Worm (Caenorhabditis elegans) whole organism, L1 larva: ENCODE results near the gene ippk-1.

Experiments
- C04F5.9 ChIP-seq: sonication (generic microtip); optimal IDR thresholded peaks from 2 replicates; lab custom pipeline; 2016; ENCODE audit warnings: missing genetic modification characterization, missing compliant biosample characterization
- F16B12.6 ChIP-seq: fragments of 150-350 bp; optimal IDR thresholded peaks from 2 replicates; lab custom pipeline; 2014; ENCODE audit warnings: missing biosample characterization, missing genetic modification characterization
- alr-1 ChIP-seq: fragments of 200-800 bp; sonication (Bioruptor generic); optimal IDR thresholded peaks from 2 replicates; lab custom pipeline; 2018; ENCODE audit warnings: borderline replicate concordance, mild to moderate bottlenecking, missing genetic modification characterization, missing compliant biosample characterization
- ama-1 ChIP-seq: fragments of 150-350 bp; optimal IDR thresholded peaks from 2 replicates; lab custom pipeline; 2014
- blmp-1 ChIP-seq: fragments of 150-350 bp; optimal IDR thresholded peaks from 2 replicates; lab custom pipeline; 2014; ENCODE audit warnings: missing biosample characterization, missing genetic modification characterization
- ceh-88 ChIP-seq: fragments of 200-800 bp; sonication (Bioruptor generic); IDR thresholded peaks from 2 replicates; pipeline ENCODE4 v1.3.6; 2022; ENCODE audit warnings: missing genetic modification characterization, missing compliant biosample characterization
- ceh-90 ChIP-seq: sonication (generic microtip); optimal IDR thresholded peaks from 2 replicates; lab custom pipeline; 2016; ENCODE audit warnings: missing genetic modification characterization, missing compliant biosample characterization
- ces-1 ChIP-seq: fragments of 150-350 bp; optimal IDR thresholded peaks from 2 replicates; lab custom pipeline; 2014; ENCODE audit warnings: missing biosample characterization, missing genetic modification reagents, missing genetic modification characterization
- dpl-1 ChIP-seq, 3 experiments: fragments of 150-350 bp in 2 of 3; sonication (generic microtip) in 1 of 3; optimal IDR thresholded peaks; 2 replicates each; lab custom pipeline; 2014 to 2017; ENCODE audit warnings: missing biosample characterization in 3 of 3, missing genetic modification characterization in 3 of 3, missing genetic modification reagents in 3 of 3
- dsc-1 ChIP-seq: sonication (generic microtip); optimal IDR thresholded peaks from 2 replicates; lab custom pipeline; 2016; ENCODE audit warnings: mild to moderate bottlenecking, missing genetic modification characterization, missing compliant biosample characterization
- efl-1 ChIP-seq, 4 experiments: fragments of 150-350 bp; optimal IDR thresholded peaks in 3 of 4; peaks in 1 of 4; 1 replicate in 1 of 4; 2 replicates in 3 of 4; lab custom pipeline; 2014; ENCODE audit warnings: missing biosample characterization in 2 of 4, missing genetic modification characterization in 2 of 4, missing genetic modification reagents in 2 of 4
- efl-3 ChIP-seq: fragments of 200-800 bp; sonication (Bioruptor generic); optimal IDR thresholded peaks from 2 replicates; lab custom pipeline; 2018; ENCODE audit warnings: mild to moderate bottlenecking, missing genetic modification characterization, missing compliant biosample characterization
- grh-1 ChIP-seq: fragments of 200-800 bp; sonication (Bioruptor generic); IDR thresholded peaks from 2 replicates; pipeline ENCODE4 v1.3.6; 2022; ENCODE audit warnings: missing genetic modification reagents, missing genetic modification characterization, missing compliant biosample characterization
- hpl-2 ChIP-seq: fragments of 150-350 bp; optimal IDR thresholded peaks from 2 replicates; lab custom pipeline; 2014; ENCODE audit warnings: missing biosample characterization, missing genetic modification reagents, missing genetic modification characterization
- lin-35 ChIP-seq, 2 experiments: fragments of 150-350 bp; optimal IDR thresholded peaks; 2 replicates each; lab custom pipeline; 2014; ENCODE audit warnings: missing biosample characterization in 2 of 2, missing genetic modification characterization in 2 of 2, missing genetic modification reagents in 2 of 2
- lir-3 ChIP-seq: sonication (generic microtip); optimal IDR thresholded peaks from 2 replicates; lab custom pipeline; 2016; ENCODE audit warnings: mild to moderate bottlenecking, missing genetic modification characterization, moderate library complexity, missing compliant biosample characterization; ENCODE audit not compliant: poor library complexity
- lsy-2 ChIP-seq, 2 experiments: fragments of 150-350 bp; optimal IDR thresholded peaks; 2 replicates each; lab custom pipeline; 2014; ENCODE audit warnings: missing biosample characterization in 2 of 2, missing genetic modification characterization in 2 of 2
- mep-1 ChIP-seq: fragments of 150-350 bp; optimal IDR thresholded peaks from 2 replicates; lab custom pipeline; 2014; ENCODE audit warnings: missing biosample characterization, missing genetic modification characterization
- nhr-11 ChIP-seq: fragments of 150-350 bp; optimal IDR thresholded peaks from 2 replicates; lab custom pipeline; 2014; ENCODE audit warnings: missing biosample characterization, missing genetic modification characterization
- nhr-12 ChIP-seq: sonication (generic microtip); optimal IDR thresholded peaks from 2 replicates; lab custom pipeline; 2017; ENCODE audit warnings: missing biosample characterization, missing genetic modification characterization
- nhr-237 ChIP-seq: fragments of 150-350 bp; optimal IDR thresholded peaks from 2 replicates; lab custom pipeline; 2014; ENCODE audit warnings: missing biosample characterization, missing genetic modification characterization
- nhr-71 ChIP-seq: sonication (generic microtip); optimal IDR thresholded peaks from 2 replicates; lab custom pipeline; 2016; ENCODE audit warnings: mild to moderate bottlenecking, missing genetic modification characterization, moderate library complexity, missing compliant biosample characterization
- nhr-76 ChIP-seq: sonication (generic microtip); optimal IDR thresholded peaks from 2 replicates; lab custom pipeline; 2017; ENCODE audit warnings: missing biosample characterization, missing genetic modification characterization
- nhr-77 ChIP-seq: fragments of 150-350 bp; optimal IDR thresholded peaks from 2 replicates; lab custom pipeline; 2014; ENCODE audit warnings: missing biosample characterization, missing genetic modification characterization
- pag-3 ChIP-seq: sonication (generic microtip); optimal IDR thresholded peaks from 2 replicates; lab custom pipeline; 2017; ENCODE audit warnings: missing genetic modification characterization, mild to moderate bottlenecking, missing compliant biosample characterization, antibody characterized with exemption, borderline replicate concordance; ENCODE audit not compliant: insufficient read depth
- pax-3 ChIP-seq: fragments of 200-800 bp; sonication (Bioruptor generic); optimal IDR thresholded peaks from 2 replicates; lab custom pipeline; 2018; ENCODE audit warnings: mild to moderate bottlenecking, missing genetic modification characterization, moderate library complexity, missing compliant biosample characterization
- skn-1 ChIP-seq: fragments of 150-350 bp; optimal IDR thresholded peaks from 2 replicates; lab custom pipeline; 2014; ENCODE audit warnings: missing biosample characterization, missing genetic modification characterization
- snu-23 ChIP-seq: sonication (generic microtip); optimal IDR thresholded peaks from 2 replicates; lab custom pipeline; 2016; ENCODE audit warnings: missing genetic modification characterization, missing compliant biosample characterization
- sup-37 ChIP-seq: fragments of 200-800 bp; sonication (Bioruptor generic); optimal IDR thresholded peaks from 2 replicates; lab custom pipeline; 2018; ENCODE audit warnings: mild to moderate bottlenecking, missing genetic modification characterization, missing compliant biosample characterization
- tlp-1 ChIP-seq: fragments of 150-350 bp; optimal IDR thresholded peaks from 2 replicates; lab custom pipeline; 2014; ENCODE audit warnings: missing biosample characterization, missing genetic modification characterization
- unc-130 ChIP-seq: fragments of 150-350 bp; optimal IDR thresholded peaks from 2 replicates; lab custom pipeline; 2017; ENCODE audit warnings: missing biosample characterization, missing genetic modification characterization, inconsistent platforms
- vab-15 ChIP-seq: sonication (generic microtip); optimal IDR thresholded peaks from 2 replicates; lab custom pipeline; 2017; ENCODE audit warnings: missing genotype, mild to moderate bottlenecking, missing genetic modification characterization, missing compliant biosample characterization
- xbp-1 ChIP-seq: sonication (generic microtip); optimal IDR thresholded peaks from 2 replicates; lab custom pipeline; 2016; ENCODE audit warnings: missing genetic modification characterization, missing compliant biosample characterization
- zag-1 ChIP-seq: fragments of 150-350 bp; optimal IDR thresholded peaks from 2 replicates; lab custom pipeline; 2014; ENCODE audit warnings: missing biosample characterization, missing genetic modification characterization
- zip-4 ChIP-seq: fragments of 200-800 bp; sonication (Bioruptor generic); optimal IDR thresholded peaks from 2 replicates; lab custom pipeline; 2018; ENCODE audit warnings: mild to moderate bottlenecking, missing genetic modification characterization, moderate library complexity, missing compliant biosample characterization
- ztf-11 ChIP-seq, 2 experiments: sonication (generic microtip); optimal IDR thresholded peaks; 2 replicates each; lab custom pipeline; 2016 to 2017; ENCODE audit warnings: missing genetic modification characterization in 2 of 2, missing biosample characterization in 1 of 2, missing compliant biosample characterization in 1 of 2

Gene ippk-1

ce11 chrII:12006575-12007098, 36.1 kb upstream of the ippk-1 start, which contains the start of gene mcm-2 (continued):
- TF ChIP-seq zag-1 (tag; lab: Kevin White, UChicago), result no peak
- peak; percentile 76 for TF ChIP-seq efl-3 (GFP tag; lab: Kevin White, UChicago)
- no peak for TF ChIP-seq vab-15
- TF ChIP-seq dsc-1 (tag; lab: Kevin White, UChicago), result peak; percentile 35
- no peak for TF ChIP-seq nhr-76 (tag; lab: Kevin White, UChicago)
- peak; percentile 4 for TF ChIP-seq nhr-77 (tag; lab: Kevin White, UChicago)

- no peak for TF ChIP-seq dpl-1 (GFP tag; optimal IDR thresholded peaks at IDR 0.05; lab: Kevin White, UChicago)
- TF ChIP-seq zip-4, result no peak
- no peak for TF ChIP-seq ces-1 (GFP tag; lab: Kevin White, UChicago)
- no peak for TF ChIP-seq alr-1
- TF ChIP-seq efl-3 (GFP tag; lab: Kevin White, UChicago), result no peak
- TF ChIP-seq sup-37 (GFP tag; lab: Kevin White, UChicago), result no peak
- TF ChIP-seq blmp-1 (tag; lab: Kevin White, UChicago), result no peak
- TF ChIP-seq nhr-12 (tag; lab: Kevin White, UChicago), result no peak
- TF ChIP-seq lsy-2 (tag; optimal IDR thresholded peaks at IDR 0.05; lab: Kevin White, UChicago), result no peak
- TF ChIP-seq ceh-88 (GFP tag; lab: Robert Waterston, UW), result no peak
- TF ChIP-seq nhr-76 (tag; lab: Kevin White, UChicago), result no peak
- TF ChIP-seq grh-1 (GFP tag; lab: Robert Waterston, UW), result no peak
- TF ChIP-seq ceh-90 (tag; lab: Kevin White, UChicago), result no peak
- TF ChIP-seq hpl-2 (GFP tag; lab: Kevin White, UChicago), result no peak
- no peak for TF ChIP-seq pax-3
- no peak for TF ChIP-seq xbp-1 (tag; lab: Kevin White, UChicago)
- no peak for TF ChIP-seq pag-3 (tag; lab: Kevin White, UChicago)
- TF ChIP-seq unc-130 (tag; lab: Kevin White, UChicago), result no peak
- no peak for TF ChIP-seq nhr-11 (tag; lab: Kevin White, UChicago)
- TF ChIP-seq, all 84 proteins: peak for 0
Measured at ce11 chrII:12008772-12009171, 33.9 kb upstream of the ippk-1 start, which contains the start of gene glb-29. Gene glb-29 (plus strand): TSS chrII:12009072.

- TF ChIP-seq lir-3 (tag; lab: Kevin White, UChicago) (no peak), mep-1 (tag; lab: Kevin White, UChicago) (peak; percentile 22), ztf-11 (tag; optimal IDR thresholded peaks at IDR 0.05; lab: Kevin White, UChicago) (no peak), tlp-1 (tag; lab: Kevin White, UChicago) (no peak), lsy-2 (tag; optimal IDR thresholded peaks at IDR 0.05; lab: Kevin White, UChicago) (peak; percentile 56 to 90), dpl-1 (GFP tag; optimal IDR thresholded peaks at IDR 0.05; lab: Kevin White, UChicago) (peak in 1 of 3 experiments; percentile 37), snu-23 (peak; percentile 5), grh-1 (GFP tag; lab: Robert Waterston, UW) (no peak), ama-1 (lab: Kevin White, UChicago) (no peak), skn-1 (tag; lab: Kevin White, UChicago) (peak; percentile 48), C04F5.9 (tag; lab: Kevin White, UChicago) (no peak), lin-35 (GFP tag; optimal IDR thresholded peaks at IDR 0.05; lab: Kevin White, UChicago) (peak in 1 of 2 experiments; percentile 23), zip-4 (no peak), nhr-11 (tag; lab: Kevin White, UChicago) (no peak), nhr-237 (tag; lab: Kevin White, UChicago) (no peak), alr-1 (no peak), efl-1 (optimal IDR thresholded peaks at IDR 0.05; lab: Kevin White, UChicago) (peak; percentile 4 to 21), efl-1 (GFP tag; optimal IDR thresholded peaks at IDR 0.05 in 1 of 2; lab: Kevin White, UChicago) (peak; percentile 18 to 92), nhr-71 (no peak), F16B12.6 (tag; lab: Kevin White, UChicago) (peak; percentile 79)
Measured at ce11 chrII:12023315-12023878, 19.3 kb upstream of the ippk-1 start, which contains the start of gene Y17G7B.12. Gene Y17G7B.12 (plus strand): TSS chrII:12023861.
